Worm (Caenorhabditis elegans): ENCODE results near the gene F01D5.3.

DNA sequence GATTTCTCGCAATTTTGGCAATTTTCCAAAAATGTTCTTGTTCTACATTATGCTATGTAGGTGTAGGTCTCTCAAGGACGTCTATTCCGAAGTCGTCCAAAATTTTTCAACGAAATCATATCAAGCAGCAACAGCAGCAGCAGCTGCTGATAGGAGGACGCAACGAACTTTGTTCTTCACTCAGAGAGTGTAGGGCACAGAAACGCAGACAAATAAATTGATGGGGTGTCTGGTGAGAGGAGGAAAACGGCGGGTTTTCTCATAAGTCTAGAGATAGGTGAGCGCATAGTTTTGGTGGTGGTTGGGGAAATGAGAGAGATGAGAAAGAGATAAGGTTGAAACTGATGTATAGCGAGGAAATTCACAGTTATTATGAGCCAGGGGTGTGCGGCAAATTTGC is 49.2 kb upstream of the F01D5.3 start:
- TF ChIP-seq unc-62 (GFP tag; optimal IDR thresholded peaks at IDR 0.05) (no peak), ama-1 (optimal IDR thresholded peaks at IDR 0.05) (no peak)

Data from whole organism, L2 larva.